Fruit fly (Drosophila melanogaster) whole organism, embryonic: ENCODE data around the gene unc-4.

ENCODE experiments used
- CG11560 ChIP-seq: fragments of 200-800 bp; sonication (Bioruptor generic); IDR thresholded peaks from 3 replicates; pipeline ENCODE4 v1.3.6; 2022; ENCODE audit warnings: missing biosample characterization, missing genetic modification characterization
- CG12391 ChIP-seq: fragments of 200-800 bp; sonication (Bioruptor generic); optimal IDR thresholded peaks from 3 replicates; lab custom pipeline; 2018; ENCODE audit warnings: missing biosample characterization, mild to moderate bottlenecking, missing genetic modification characterization, moderate library complexity
- CG13424 ChIP-seq: fragments of 200-800 bp; sonication (Bioruptor generic); optimal IDR thresholded peaks from 2 replicates; lab custom pipeline; 2019; ENCODE audit warnings: missing biosample characterization, mild to moderate bottlenecking, missing genetic modification characterization, moderate library complexity
- CG15073 ChIP-seq: fragments of 200-800 bp; sonication (Bioruptor generic); optimal IDR thresholded peaks from 2 replicates; lab custom pipeline; 2016; ENCODE audit warnings: missing biosample characterization, missing genetic modification characterization
- CG1529 ChIP-seq: fragments of 200-800 bp; sonication (Bioruptor generic); optimal IDR thresholded peaks from 3 replicates; lab custom pipeline; 2018; ENCODE audit warnings: missing biosample characterization, missing genetic modification characterization
- CG2120 ChIP-seq: fragments of 200-800 bp; sonication (Bioruptor generic); optimal IDR thresholded peaks from 3 replicates; lab custom pipeline; 2016; ENCODE audit warnings: missing biosample characterization, missing genetic modification characterization
- CG2678 ChIP-seq: fragments of 200-800 bp; sonication (Bioruptor generic); optimal IDR thresholded peaks from 3 replicates; lab custom pipeline; 2019; ENCODE audit warnings: missing biosample characterization, mild to moderate bottlenecking, missing genetic modification characterization, moderate library complexity
- CG31441 ChIP-seq: fragments of 200-800 bp; sonication (Bioruptor generic); IDR thresholded peaks from 2 replicates; pipeline ENCODE4 v1.3.6; 2022; ENCODE audit warnings: missing biosample characterization, missing genetic modification characterization
- CG32532 ChIP-seq: fragments of 200-800 bp; sonication (Bioruptor generic); IDR thresholded peaks from 2 replicates; pipeline ENCODE4 v1.3.6; 2022; ENCODE audit warnings: missing biosample characterization, missing genetic modification characterization
- CG32772 ChIP-seq: fragments of 200-800 bp; sonication (Bioruptor generic); IDR thresholded peaks from 2 replicates; pipeline ENCODE4 v1.3.6; 2022; ENCODE audit warnings: missing biosample characterization, missing genetic modification characterization
- CG33213 ChIP-seq: fragments of 200-800 bp; sonication (Bioruptor generic); optimal IDR thresholded peaks from 3 replicates; lab custom pipeline; 2016; ENCODE audit warnings: missing biosample characterization, missing genetic modification characterization
- CG3995 ChIP-seq: fragments of 200-800 bp; sonication (Bioruptor generic); optimal IDR thresholded peaks from 3 replicates; lab custom pipeline; 2016; ENCODE audit warnings: missing biosample characterization, missing genetic modification characterization
- CG6813 ChIP-seq: fragments of 200-800 bp; sonication (Bioruptor generic); optimal IDR thresholded peaks from 2 replicates; lab custom pipeline; 2017; ENCODE audit warnings: missing biosample characterization, missing genetic modification characterization, mild to moderate bottlenecking, moderate library complexity, missing genetic modification reagents
- CG7372 ChIP-seq: fragments of 200-800 bp; sonication (Bioruptor generic); IDR thresholded peaks from 2 replicates; pipeline ENCODE4 v1.3.6; 2022; ENCODE audit warnings: missing biosample characterization, missing genetic modification characterization
- CG8281 ChIP-seq: fragments of 200-800 bp; sonication (Bioruptor generic); optimal IDR thresholded peaks from 2 replicates; lab custom pipeline; 2018; ENCODE audit warnings: missing biosample characterization, mild to moderate bottlenecking, missing genetic modification characterization, moderate library complexity
- CG8290 ChIP-seq, 3 experiments: fragments of 200-800 bp; sonication (Bioruptor generic); optimal IDR thresholded peaks; 2 replicates each; lab custom pipeline; 2016 to 2019; ENCODE audit warnings: missing biosample characterization in 3 of 3, missing genetic modification characterization in 3 of 3, mild to moderate bottlenecking in 2 of 3, moderate library complexity in 1 of 3
- CG8359 ChIP-seq: fragments of 200-800 bp; sonication (Bioruptor generic); optimal IDR thresholded peaks from 2 replicates; lab custom pipeline; 2017; ENCODE audit warnings: missing biosample characterization, mild to moderate bottlenecking, missing genetic modification characterization, borderline replicate concordance
- CG8388 ChIP-seq: fragments of 200-800 bp; sonication (Bioruptor generic); optimal IDR thresholded peaks from 2 replicates; lab custom pipeline; 2019; ENCODE audit warnings: missing biosample characterization, mild to moderate bottlenecking, missing genetic modification characterization, moderate library complexity
- CG8765 ChIP-seq: fragments of 200-800 bp; sonication (Bioruptor generic); IDR thresholded peaks from 2 replicates; pipeline ENCODE4 v1.3.6; 2022; ENCODE audit warnings: missing biosample characterization, missing genetic modification characterization
- CkIIα-i1 ChIP-seq: fragments of 200-800 bp; sonication (Bioruptor generic); IDR thresholded peaks from 2 replicates; pipeline ENCODE4 v1.3.6; 2022; ENCODE audit warnings: missing biosample characterization, missing genetic modification characterization
- CrebB ChIP-seq: fragments of 200-800 bp; sonication (Bioruptor generic); optimal IDR thresholded peaks from 3 replicates; lab custom pipeline; 2018; ENCODE audit warnings: missing biosample characterization, mild to moderate bottlenecking, missing genetic modification characterization
- Dek ChIP-seq: fragments of 200-800 bp; sonication (Bioruptor generic); optimal IDR thresholded peaks from 3 replicates; lab custom pipeline; 2019; ENCODE audit warnings: missing biosample characterization, mild to moderate bottlenecking, missing genetic modification characterization, moderate library complexity
- E2f1 ChIP-seq: fragments of 200-800 bp; sonication (Bioruptor generic); IDR thresholded peaks from 2 replicates; pipeline ENCODE4 v1.3.6; 2022; ENCODE audit warnings: missing biosample characterization, missing genetic modification characterization
- Fer2 ChIP-seq: fragments of 200-800 bp; sonication (Bioruptor generic); optimal IDR thresholded peaks from 2 replicates; lab custom pipeline; 2018; ENCODE audit warnings: missing biosample characterization, mild to moderate bottlenecking, missing genetic modification characterization, moderate library complexity
- Gug ChIP-seq: fragments of 200-800 bp; sonication (Bioruptor generic); IDR thresholded peaks from 4 replicates; pipeline ENCODE4 v1.3.6; 2022; ENCODE audit warnings: missing biosample characterization, missing genetic modification characterization
- H2.0 ChIP-seq: fragments of 200-800 bp; sonication (Bioruptor generic); IDR thresholded peaks from 2 replicates; pipeline ENCODE4 v1.3.6; 2022; ENCODE audit warnings: missing biosample characterization, missing genetic modification characterization
- HLH54F ChIP-seq: fragments of 200-800 bp; sonication (Bioruptor generic); optimal IDR thresholded peaks from 3 replicates; lab custom pipeline; 2016; ENCODE audit warnings: missing biosample characterization, missing genetic modification characterization
- Hmx ChIP-seq: fragments of 200-800 bp; sonication (Bioruptor generic); optimal IDR thresholded peaks from 2 replicates; lab custom pipeline; 2016; ENCODE audit warnings: missing biosample characterization, missing genetic modification characterization
- Hr3 ChIP-seq: fragments of 200-800 bp; sonication (Bioruptor generic); optimal IDR thresholded peaks from 3 replicates; lab custom pipeline; 2016; ENCODE audit warnings: missing biosample characterization, missing genetic modification characterization
- Hsf ChIP-seq: fragments of 200-800 bp; sonication (Bioruptor generic); optimal IDR thresholded peaks from 3 replicates; lab custom pipeline; 2016; ENCODE audit warnings: missing biosample characterization, missing genetic modification characterization
- Lim3 ChIP-seq: fragments of 200-800 bp; sonication (Bioruptor generic); IDR thresholded peaks from 2 replicates; pipeline ENCODE4 v1.3.6; 2022; ENCODE audit warnings: missing biosample characterization, missing genetic modification characterization
- Mad ChIP-seq: fragments of 200-800 bp; sonication (Bioruptor generic); optimal IDR thresholded peaks from 2 replicates; lab custom pipeline; 2016; ENCODE audit warnings: missing biosample characterization, missing genetic modification characterization
- Myb ChIP-seq: fragments of 200-800 bp; sonication (Bioruptor generic); optimal IDR thresholded peaks from 2 replicates; lab custom pipeline; 2016; ENCODE audit warnings: missing biosample characterization, missing genetic modification characterization
- chinmo ChIP-seq: fragments of 200-800 bp; sonication (Bioruptor generic); IDR thresholded peaks from 4 replicates; pipeline ENCODE4 v1.3.6; 2022; ENCODE audit warnings: missing biosample characterization, missing genetic modification characterization; ENCODE audit not compliant: partially characterized antibody
- ci ChIP-seq: fragments of 200-800 bp; sonication (Bioruptor generic); IDR thresholded peaks from 3 replicates; pipeline ENCODE4 v1.3.6; 2022; ENCODE audit warnings: missing biosample characterization, missing genetic modification characterization
- dmrt99B ChIP-seq: fragments of 200-800 bp; sonication (Bioruptor generic); optimal IDR thresholded peaks from 2 replicates; lab custom pipeline; 2018; ENCODE audit warnings: missing biosample characterization, mild to moderate bottlenecking, missing genetic modification characterization, moderate library complexity
- dysf ChIP-seq: fragments of 200-800 bp; sonication (Bioruptor generic); IDR thresholded peaks from 3 replicates; pipeline ENCODE4 v1.3.6; 2022; ENCODE audit warnings: missing biosample characterization, missing genetic modification characterization
- grau ChIP-seq: fragments of 200-800 bp; optimal IDR thresholded peaks from 3 replicates; lab custom pipeline; 2019; ENCODE audit warnings: missing biosample characterization, mild to moderate bottlenecking, missing genetic modification characterization, moderate library complexity
- inv ChIP-seq: fragments of 200-800 bp; sonication (Bioruptor generic); IDR thresholded peaks from 2 replicates; pipeline ENCODE4 v1.3.6; 2022; ENCODE audit warnings: missing biosample characterization, missing genetic modification characterization; ENCODE audit not compliant: partially characterized antibody
- lab ChIP-seq: fragments of 200-800 bp; sonication (Bioruptor generic); optimal IDR thresholded peaks from 3 replicates; lab custom pipeline; 2017; ENCODE audit warnings: missing biosample characterization, missing genetic modification characterization, mild to moderate bottlenecking, moderate library complexity, missing genetic modification reagents
- mirr ChIP-seq: fragments of 200-800 bp; sonication (Bioruptor generic); optimal IDR thresholded peaks from 3 replicates; lab custom pipeline; 2018; ENCODE audit warnings: missing biosample characterization, mild to moderate bottlenecking, missing genetic modification characterization
- pita ChIP-seq: fragments of 200-800 bp; sonication (Bioruptor generic); optimal IDR thresholded peaks from 2 replicates; lab custom pipeline; 2017; ENCODE audit warnings: missing biosample characterization, mild to moderate bottlenecking, missing genetic modification characterization
- pnt ChIP-seq: fragments of 200-800 bp; sonication (Bioruptor generic); optimal IDR thresholded peaks from 3 replicates; lab custom pipeline; 2016; ENCODE audit warnings: missing biosample characterization, missing genetic modification characterization
- pros ChIP-seq: fragments of 200-800 bp; sonication (Bioruptor generic); optimal IDR thresholded peaks from 3 replicates; lab custom pipeline; 2019; ENCODE audit warnings: missing biosample characterization, mild to moderate bottlenecking, missing genetic modification characterization, moderate library complexity
- run ChIP-seq: fragments of 200-800 bp; sonication (Bioruptor generic); optimal IDR thresholded peaks from 3 replicates; lab custom pipeline; 2018; ENCODE audit warnings: missing biosample characterization, mild to moderate bottlenecking, missing genetic modification characterization
- salm ChIP-seq: fragments of 200-800 bp; sonication (Bioruptor generic); optimal IDR thresholded peaks from 2 replicates; lab custom pipeline; 2018; ENCODE audit warnings: missing biosample characterization, mild to moderate bottlenecking, missing genetic modification characterization
- sens-2 ChIP-seq: fragments of 200-800 bp; sonication (Bioruptor generic); IDR thresholded peaks from 2 replicates; pipeline ENCODE4 v1.3.6; 2022; ENCODE audit warnings: missing biosample characterization, missing genetic modification characterization
- tin ChIP-seq: fragments of 200-800 bp; sonication (Bioruptor generic); optimal IDR thresholded peaks from 3 replicates; lab custom pipeline; 2016; ENCODE audit warnings: missing biosample characterization, missing genetic modification characterization
- vfl ChIP-seq: fragments of 200-800 bp; sonication (Bioruptor generic); optimal IDR thresholded peaks from 2 replicates; lab custom pipeline; 2016; ENCODE audit warnings: missing biosample characterization, missing genetic modification characterization
- wor ChIP-seq: fragments of 200-800 bp; sonication (Bioruptor generic); IDR thresholded peaks from 2 replicates; pipeline ENCODE4 v1.3.6; 2022; ENCODE audit warnings: missing biosample characterization, missing genetic modification characterization
- zen ChIP-seq: fragments of 200-800 bp; sonication (Bioruptor generic); optimal IDR thresholded peaks from 3 replicates; lab custom pipeline; 2018; ENCODE audit warnings: missing biosample characterization, mild to moderate bottlenecking, missing genetic modification characterization, moderate library complexity

unc-4 gene

DNA sequence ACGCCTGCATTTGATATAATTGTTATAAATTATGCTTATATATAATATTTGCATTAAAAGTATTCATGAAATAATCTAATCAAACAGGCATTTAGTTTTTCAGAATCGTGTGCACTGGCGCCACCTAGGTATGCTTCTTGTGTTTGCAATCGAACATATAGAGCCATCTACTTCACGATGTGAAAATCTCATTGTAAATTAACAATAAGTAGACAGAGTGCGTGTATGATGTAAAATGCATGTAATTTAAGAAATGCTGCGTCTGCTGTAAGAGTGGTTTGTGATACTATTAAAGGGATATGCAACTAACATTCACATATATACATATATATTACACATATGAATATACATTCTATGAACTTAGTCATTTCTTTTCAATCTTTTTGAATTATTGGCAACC, 51.9 kb downstream of the unc-4 start (continued):
- TF ChIP-seq grau = peak; percentile 43
- TF ChIP-seq CG2678 (tag; lab: Kevin White, UChicago) = peak; percentile 25
- no peak for TF ChIP-seq CG8765 (GFP tag; lab: Robert Waterston, UW)
- no peak for TF ChIP-seq E2f1 (GFP tag; lab: Robert Waterston, UW)
- peak; percentile 31 for TF ChIP-seq Myb
- TF ChIP-seq CG1529 (GFP tag; lab: Kevin White, UChicago) = no peak
- TF ChIP-seq pros (GFP tag; lab: Kevin White, UChicago) = no peak
- no peak for TF ChIP-seq salm
- TF ChIP-seq CG32772 (GFP tag; lab: Robert Waterston, UW) = no peak
- TF ChIP-seq Lim3 (GFP tag; lab: Robert Waterston, UW) = no peak
- TF ChIP-seq inv = no peak; the same call in 1 of the 2 replicates
- peak; percentile 19 for TF ChIP-seq Hr3
- TF ChIP-seq dmrt99B = no peak
- 0 out of 3 replicates have a peak, but pooled peaks have one; percentile 40 for TF ChIP-seq ci (GFP tag; lab: Robert Waterston, UW)
- peak; percentile 2 for TF ChIP-seq CG8290 (GFP tag; optimal IDR thresholded peaks at IDR 0.05; lab: Kevin White, UChicago)
- TF ChIP-seq CG8290 (tag; optimal IDR thresholded peaks at IDR 0.05; lab: Kevin White, UChicago) = peak in 1 of 2 experiments; percentile 79
- peak; percentile 45 for TF ChIP-seq Hsf (GFP tag; lab: Kevin White, UChicago)
- TF ChIP-seq Mad (GFP tag; lab: Kevin White, UChicago) = no peak
- TF ChIP-seq CG8359 (GFP tag; lab: Kevin White, UChicago) = no peak
- TF ChIP-seq Hmx (GFP tag; lab: Kevin White, UChicago) = no peak
- no peak for TF ChIP-seq CG3995 (GFP tag; lab: Kevin White, UChicago)
- no peak for TF ChIP-seq run
- peak; percentile 68 for TF ChIP-seq CG32532 (GFP tag; lab: Robert Waterston, UW)
- peak; percentile 16 for TF ChIP-seq Dek (tag; lab: Kevin White, UChicago)
- no peak for TF ChIP-seq Fer2 (tag; lab: Kevin White, UChicago)
- peak; percentile 19 for TF ChIP-seq CG12391 (tag; lab: Kevin White, UChicago)
- peak; percentile 42; the same call in 1 of the 3 replicates for TF ChIP-seq dysf (GFP tag; lab: Robert Waterston, UW)
- peak; percentile 90 for TF ChIP-seq chinmo (GFP tag; lab: Robert Waterston, UW)
- TF ChIP-seq H2.0 = 0 out of 2 replicates have a peak, but pooled peaks have one; percentile 21
- no peak for TF ChIP-seq CG8281
- TF ChIP-seq zen (tag; lab: Kevin White, UChicago) = no peak
- no peak for TF ChIP-seq wor (GFP tag; lab: Robert Waterston, UW)
- TF ChIP-seq tin (GFP tag; lab: Kevin White, UChicago) = peak; percentile 28
- peak; percentile 19 for TF ChIP-seq pnt (GFP tag; lab: Kevin White, UChicago)
- no peak for TF ChIP-seq vfl (GFP tag; lab: Kevin White, UChicago)
- no peak for TF ChIP-seq HLH54F (GFP tag; lab: Kevin White, UChicago)
- peak; percentile 29 for TF ChIP-seq CG13424 (tag; lab: Kevin White, UChicago)
- no peak for TF ChIP-seq CG31441 (GFP tag; lab: Robert Waterston, UW)
- no peak for TF ChIP-seq CG6813 (GFP tag; lab: Kevin White, UChicago)
- TF ChIP-seq CrebB (tag; lab: Kevin White, UChicago) = no peak
- no peak for TF ChIP-seq Gug (GFP tag; lab: Robert Waterston, UW)
- no peak for TF ChIP-seq lab (GFP tag; lab: Kevin White, UChicago)
- TF ChIP-seq mirr (GFP tag; lab: Kevin White, UChicago) = no peak
- TF ChIP-seq sens-2 (GFP tag; lab: Robert Waterston, UW) = no peak
- TF ChIP-seq CkIIα-i1 = no peak
- TF ChIP-seq CG8388 (GFP tag; lab: Kevin White, UChicago) = no peak
- peak; percentile 7; the same call in 1 of the 2 replicates for TF ChIP-seq CG7372 (GFP tag; lab: Robert Waterston, UW)
- no peak for TF ChIP-seq CG15073 (GFP tag; lab: Kevin White, UChicago)
- peak; percentile 70 for TF ChIP-seq pita (GFP tag; lab: Kevin White, UChicago)
- peak; percentile 10 for TF ChIP-seq CG33213 (GFP tag; lab: Kevin White, UChicago)
- TF ChIP-seq CG2120 (GFP tag; lab: Kevin White, UChicago) = peak; percentile 38
- peak; percentile 48; the same call in 1 of the 3 replicates for TF ChIP-seq CG11560 (tag; lab: Robert Waterston, UW)
